Fruit fly (Drosophila melanogaster): ENCODE results near the gene muc.

Gene muc

dm6 chr2L:7395813-7396212, 30.9 kb upstream of the muc start:
- TF ChIP-seq sage (GFP tag; optimal IDR thresholded peaks at IDR 0.05) (no peak), h (GFP tag; optimal IDR thresholded peaks at IDR 0.05) (peak; percentile 39), Hr78 (GFP tag; optimal IDR thresholded peaks at IDR 0.05) (no peak), OdsH (GFP tag; optimal IDR thresholded peaks at IDR 0.05) (peak; percentile 38), Jra (GFP tag; optimal IDR thresholded peaks at IDR 0.05) (no peak), foxo (GFP tag; optimal IDR thresholded peaks at IDR 0.05) (peak in 1 of 2 experiments; percentile 56), Sp1 (GFP tag; optimal IDR thresholded peaks at IDR 0.05) (peak; percentile 30), fru (GFP tag; optimal IDR thresholded peaks at IDR 0.05) (peak; percentile 33), pan (optimal IDR thresholded peaks at IDR 0.05) (no peak), CG9705 (GFP tag; optimal IDR thresholded peaks at IDR 0.05) (no peak), HLH106 (tag; optimal IDR thresholded peaks at IDR 0.05) (peak; percentile 50), psq (GFP tag; optimal IDR thresholded peaks at IDR 0.05) (peak; percentile 14), rgr (GFP tag; optimal IDR thresholded peaks at IDR 0.05) (peak; percentile 42)

- TF ChIP-seq Mio (GFP tag; optimal IDR thresholded peaks at IDR 0.05): no peak
- peak; percentile 69 for TF ChIP-seq OdsH (GFP tag; optimal IDR thresholded peaks at IDR 0.05)
- peak; percentile 67 for TF ChIP-seq br (GFP tag; optimal IDR thresholded peaks at IDR 0.05)
- peak; percentile 57 for TF ChIP-seq Hnf4 (GFP tag; optimal IDR thresholded peaks at IDR 0.05)
- TF ChIP-seq Hr78 (GFP tag; optimal IDR thresholded peaks at IDR 0.05): no peak
- TF ChIP-seq psq (GFP tag; optimal IDR thresholded peaks at IDR 0.05): peak; percentile 30
- TF ChIP-seq Vsx2 (GFP tag; optimal IDR thresholded peaks at IDR 0.05; ENCODE audit: partially characterized antibody): no peak
- TF ChIP-seq Myc (optimal IDR thresholded peaks at IDR 0.05): no peak
- TF ChIP-seq foxo (GFP tag; optimal IDR thresholded peaks at IDR 0.05): peak in 1 of 2 experiments; percentile 82
- TF ChIP-seq lola (GFP tag; optimal IDR thresholded peaks at IDR 0.05): no peak
- no peak for TF ChIP-seq jim (GFP tag; optimal IDR thresholded peaks at IDR 0.05)
- TF ChIP-seq GATAd (GFP tag; optimal IDR thresholded peaks at IDR 0.05): no peak
- TF ChIP-seq ey (GFP tag; optimal IDR thresholded peaks at IDR 0.05): peak; percentile 74
- peak; percentile 64 for TF ChIP-seq dmrt93B (GFP tag; optimal IDR thresholded peaks at IDR 0.05)
- TF ChIP-seq woc (GFP tag; optimal IDR thresholded peaks at IDR 0.05): peak; percentile 14
- TF ChIP-seq Jra (GFP tag; optimal IDR thresholded peaks at IDR 0.05): no peak
- TF ChIP-seq CrebA (GFP tag; optimal IDR thresholded peaks at IDR 0.05; ENCODE audit: borderline replicate concordance): peak; percentile 29
- TF ChIP-seq Rel (GFP tag; optimal IDR thresholded peaks at IDR 0.05): no peak
- no peak for TF ChIP-seq Rel (tag; optimal IDR thresholded peaks at IDR 0.05)
- TF ChIP-seq h (GFP tag; optimal IDR thresholded peaks at IDR 0.05): peak; percentile 69
- peak; percentile 12 for TF ChIP-seq tai (GFP tag; optimal IDR thresholded peaks at IDR 0.05)
- TF ChIP-seq HLH106 (tag; optimal IDR thresholded peaks at IDR 0.05): peak; percentile 72
- TF ChIP-seq dsf (GFP tag; optimal IDR thresholded peaks at IDR 0.05; ENCODE audit: borderline replicate concordance): no peak
- TF ChIP-seq rgr (GFP tag; optimal IDR thresholded peaks at IDR 0.05): peak; percentile 70
- no peak for TF ChIP-seq brk (GFP tag; optimal IDR thresholded peaks at IDR 0.05)
- TF ChIP-seq sv (GFP tag; optimal IDR thresholded peaks at IDR 0.05): peak; percentile 38
- TF ChIP-seq CG9705 (GFP tag; optimal IDR thresholded peaks at IDR 0.05): no peak
- peak; percentile 27 for TF ChIP-seq CG32264 (GFP tag; optimal IDR thresholded peaks at IDR 0.05)
- peak; percentile 84 for TF ChIP-seq fru (GFP tag; optimal IDR thresholded peaks at IDR 0.05)
- TF ChIP-seq Dfd (GFP tag; optimal IDR thresholded peaks at IDR 0.05): no peak
- peak; percentile 23 for TF ChIP-seq Sp1 (GFP tag; optimal IDR thresholded peaks at IDR 0.05)
These were observed 29.7 kb upstream of the muc start for dm6 chr2L:7396962-7397361.

dm6 chr2L:7397746-7398145, 28.9 kb upstream of the muc start:
- TF ChIP-seq CG9705 (GFP tag; optimal IDR thresholded peaks at IDR 0.05) (no peak), Abd-B (GFP tag; optimal IDR thresholded peaks at IDR 0.05) (no peak), Vsx2 (GFP tag; optimal IDR thresholded peaks at IDR 0.05; ENCODE audit: partially characterized antibody) (no peak), Dfd (GFP tag; optimal IDR thresholded peaks at IDR 0.05) (no peak)

dm6 chr2L:7398528-7398927, 28.1 kb upstream of the muc start, which contains the start of gene CG5160:
TSS of gene CG5160 (minus strand) at chr2L:7398750.
- no peak for TF ChIP-seq jim (GFP tag; optimal IDR thresholded peaks at IDR 0.05)
- TF ChIP-seq Dfd (GFP tag; optimal IDR thresholded peaks at IDR 0.05): no peak
- no peak for TF ChIP-seq lola (GFP tag; optimal IDR thresholded peaks at IDR 0.05)
- TF ChIP-seq h (GFP tag; optimal IDR thresholded peaks at IDR 0.05): no peak
- TF ChIP-seq dmrt93B (GFP tag; optimal IDR thresholded peaks at IDR 0.05): no peak
- TF ChIP-seq pan (optimal IDR thresholded peaks at IDR 0.05): no peak
- TF ChIP-seq ey (GFP tag; optimal IDR thresholded peaks at IDR 0.05): no peak
- no peak for TF ChIP-seq psq (GFP tag; optimal IDR thresholded peaks at IDR 0.05)
- no peak for TF ChIP-seq CG9705 (GFP tag; optimal IDR thresholded peaks at IDR 0.05)
- no peak for TF ChIP-seq foxo (GFP tag; optimal IDR thresholded peaks at IDR 0.05)
- TF ChIP-seq woc (GFP tag; optimal IDR thresholded peaks at IDR 0.05): no peak
- no peak for TF ChIP-seq Rel (GFP tag; optimal IDR thresholded peaks at IDR 0.05)
- TF ChIP-seq Rel (tag; optimal IDR thresholded peaks at IDR 0.05): no peak
